Fruit fly (Drosophila melanogaster) whole organism, wandering third instar larva: ENCODE results near the gene CG9632.

Experiments
- Abd-B ChIP-seq: fragments of >200 bp; optimal IDR thresholded peaks from 2 replicates; lab custom pipeline; 2017; ENCODE audit warnings: missing biosample characterization, missing genetic modification characterization
- CG32264 ChIP-seq: fragments of 200-800 bp; sonication (Bioruptor generic); optimal IDR thresholded peaks from 2 replicates; lab custom pipeline; 2016; ENCODE audit warnings: missing biosample characterization, missing genetic modification characterization
- Dif ChIP-seq: fragments of 200-275, 200-300 bp; sonication (Bioruptor generic); optimal IDR thresholded peaks from 2 replicates; lab custom pipeline; 2018; ENCODE audit warnings: missing biosample characterization, missing genetic modification characterization; ENCODE audit not compliant: partially characterized antibody
- HLH106 ChIP-seq: fragments of 200-800 bp; optimal IDR thresholded peaks from 3 replicates; lab custom pipeline; 2019; ENCODE audit warnings: missing biosample characterization, mild to moderate bottlenecking, missing genetic modification characterization, moderate library complexity
- Hnf4 ChIP-seq: fragments of 200-800 bp; sonication (Bioruptor generic); optimal IDR thresholded peaks from 2 replicates; lab custom pipeline; 2016; ENCODE audit warnings: missing biosample characterization, mild to moderate bottlenecking, missing genetic modification characterization
- Hr83 ChIP-seq: fragments of 200-300 bp; sonication (Bioruptor generic); optimal IDR thresholded peaks from 2 replicates; lab custom pipeline; 2016; ENCODE audit warnings: missing biosample characterization, mild to moderate bottlenecking, missing genetic modification characterization, moderate library complexity; ENCODE audit not compliant: poor library complexity, severe bottlenecking
- Jra ChIP-seq: sonication (Bioruptor generic); optimal IDR thresholded peaks from 2 replicates; lab custom pipeline; 2016; ENCODE audit warnings: missing biosample characterization, missing genetic modification characterization
- Mio ChIP-seq: sonication (Bioruptor generic); optimal IDR thresholded peaks from 2 replicates; lab custom pipeline; 2016; ENCODE audit warnings: missing biosample characterization, missing genetic modification characterization
- N ChIP-seq: fragments of >200 bp; optimal IDR thresholded peaks from 2 replicates; lab custom pipeline; 2018; ENCODE audit warnings: missing biosample characterization, missing external identifiers, missing genetic modification characterization
- OdsH ChIP-seq: fragments of 200-800 bp; sonication (Bioruptor generic); optimal IDR thresholded peaks from 2 replicates; lab custom pipeline; 2016; ENCODE audit warnings: missing biosample characterization, mild to moderate bottlenecking, missing genetic modification characterization
- Sp1 ChIP-seq: fragments of 200-800 bp; sonication (Bioruptor generic); optimal IDR thresholded peaks from 3 replicates; lab custom pipeline; 2019; ENCODE audit warnings: missing biosample characterization, mild to moderate bottlenecking, missing genetic modification characterization, moderate library complexity
- br ChIP-seq: fragments of 200-800 bp; sonication (Bioruptor generic); optimal IDR thresholded peaks from 2 replicates; lab custom pipeline; 2016; ENCODE audit warnings: missing biosample characterization, missing genetic modification characterization
- brk ChIP-seq: fragments of 200-800 bp; sonication (Bioruptor generic); optimal IDR thresholded peaks from 2 replicates; lab custom pipeline; 2016; ENCODE audit warnings: missing biosample characterization, mild to moderate bottlenecking, missing genetic modification characterization
- dl ChIP-seq, 2 experiments: fragments of 175-275, 200-275 bp in 1 of 2; fragments of 200-275 bp in 1 of 2; sonication (Bioruptor generic); optimal IDR thresholded peaks; lab custom pipeline; 2018; ENCODE audit warnings: mild to moderate bottlenecking in 2 of 2, missing biosample characterization in 2 of 2, missing genetic modification characterization in 2 of 2, moderate library complexity in 2 of 2; ENCODE audit not compliant: partially characterized antibody in 2 of 2, insufficient read depth in 1 of 2
- dmrt93B ChIP-seq: fragments of 200-800 bp; sonication (Bioruptor generic); optimal IDR thresholded peaks from 2 replicates; lab custom pipeline; 2018; ENCODE audit warnings: missing biosample characterization, mild to moderate bottlenecking, missing genetic modification characterization
- ey ChIP-seq: fragments of 200-800 bp; sonication (Bioruptor generic); optimal IDR thresholded peaks from 2 replicates; lab custom pipeline; 2016; ENCODE audit warnings: missing biosample characterization, missing genetic modification characterization
- foxo ChIP-seq, 2 experiments: fragments of 200-800 bp; sonication (Bioruptor generic); optimal IDR thresholded peaks; 2 replicates in 1 of 2; 3 replicates in 1 of 2; lab custom pipeline; 2016 to 2017; ENCODE audit warnings: missing biosample characterization in 2 of 2, missing genetic modification characterization in 2 of 2
- fru ChIP-seq: fragments of 200-800 bp; sonication (Bioruptor generic); optimal IDR thresholded peaks from 3 replicates; lab custom pipeline; 2016; ENCODE audit warnings: missing biosample characterization, mild to moderate bottlenecking, missing genetic modification characterization
- h ChIP-seq: fragments of 200-800 bp; sonication (Bioruptor generic); optimal IDR thresholded peaks from 3 replicates; lab custom pipeline; 2016; ENCODE audit warnings: missing biosample characterization, mild to moderate bottlenecking, missing genetic modification characterization
- psq ChIP-seq: fragments of 200-800 bp; sonication (Bioruptor generic); optimal IDR thresholded peaks from 3 replicates; lab custom pipeline; 2017; ENCODE audit warnings: missing biosample characterization, mild to moderate bottlenecking, missing genetic modification characterization, moderate library complexity
- rgr ChIP-seq: fragments of 200-800 bp; sonication (Bioruptor generic); optimal IDR thresholded peaks from 3 replicates; lab custom pipeline; 2016; ENCODE audit warnings: missing biosample characterization, mild to moderate bottlenecking, missing genetic modification characterization
- sage ChIP-seq: fragments of 200-800 bp; sonication (Bioruptor generic); optimal IDR thresholded peaks from 2 replicates; lab custom pipeline; 2016; ENCODE audit warnings: missing biosample characterization, mild to moderate bottlenecking, missing genetic modification characterization
- sv ChIP-seq: fragments of 200-800 bp; sonication (Bioruptor generic); optimal IDR thresholded peaks from 3 replicates; lab custom pipeline; 2016; ENCODE audit warnings: missing biosample characterization, missing genetic modification characterization
- tai ChIP-seq: sonication (Bioruptor generic); optimal IDR thresholded peaks from 2 replicates; lab custom pipeline; 2016; ENCODE audit warnings: missing biosample characterization, missing genetic modification characterization
- woc ChIP-seq: sonication (Bioruptor generic); optimal IDR thresholded peaks from 2 replicates; lab custom pipeline; 2016; ENCODE audit warnings: missing biosample characterization, mild to moderate bottlenecking, missing genetic modification characterization

The CG9632 gene

DNA sequence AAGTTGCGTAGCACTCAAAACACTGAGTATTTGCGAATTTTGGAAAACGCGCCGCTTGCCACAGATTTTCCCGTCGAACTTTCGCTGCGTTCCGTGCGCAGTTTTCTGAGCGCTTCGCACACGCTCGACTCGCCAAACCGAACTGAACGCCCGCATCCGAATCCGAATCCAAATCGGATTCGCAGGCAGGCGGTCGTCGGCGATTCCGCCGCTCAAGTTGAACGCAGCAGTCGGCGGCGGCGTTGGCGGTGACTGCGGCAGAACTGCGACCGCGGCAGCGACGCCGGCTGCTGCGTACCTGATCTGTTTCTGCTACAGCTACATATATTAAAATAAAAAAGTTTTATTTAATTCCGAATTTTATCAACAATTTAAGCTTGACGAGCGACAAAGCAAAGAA lies 15.6 kb downstream of the CG9632 start, which contains the start of gene CG31183:
TSS of gene CG31183 (minus strand) at position 329 of the 400 bp plus-strand sequence.
- peak; percentile 2 for TF ChIP-seq h (GFP tag; lab: Kevin White, UChicago)
- TF ChIP-seq ey (GFP tag; lab: Kevin White, UChicago), result no peak

DNA sequence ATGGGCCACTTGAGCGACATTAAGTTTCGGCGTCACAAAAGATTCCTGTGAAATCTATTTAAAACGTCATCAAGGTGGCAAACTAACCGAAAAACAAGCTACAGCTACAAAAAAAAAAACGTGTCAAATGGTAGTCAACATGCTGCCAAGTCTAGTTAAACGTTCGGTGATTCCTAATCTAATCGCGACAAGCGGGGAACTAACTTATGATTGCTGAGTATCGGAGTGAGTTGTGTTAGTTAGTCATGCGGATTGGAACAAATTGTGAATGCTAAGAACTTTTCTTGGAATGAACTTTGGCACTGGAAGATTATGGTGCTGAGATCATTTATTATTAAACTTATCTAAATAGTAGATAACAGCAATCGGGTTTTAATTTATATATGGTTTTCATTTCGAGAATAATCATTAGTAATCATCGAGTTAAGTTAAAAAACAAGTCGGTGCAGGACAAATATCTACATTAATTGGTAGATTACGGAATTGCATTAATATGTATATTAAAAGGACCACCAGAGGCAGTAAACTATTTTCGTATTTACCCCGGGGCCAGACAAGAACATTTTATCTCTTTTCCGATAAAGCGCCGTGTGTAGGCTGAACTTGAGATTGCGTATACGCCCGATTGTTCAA lies 31.3 kb downstream of the CG9632 start:
- TF ChIP-seq Hnf4 (GFP tag; lab: Kevin White, UChicago) (no peak), CG32264 (GFP tag; lab: Kevin White, UChicago) (no peak), Abd-B (no peak), psq (GFP tag; lab: Kevin White, UChicago) (no peak), Jra (GFP tag; lab: Kevin White, UChicago) (no peak)
- TF ChIP-seq, all 38 proteins: peak for 0

DNA sequence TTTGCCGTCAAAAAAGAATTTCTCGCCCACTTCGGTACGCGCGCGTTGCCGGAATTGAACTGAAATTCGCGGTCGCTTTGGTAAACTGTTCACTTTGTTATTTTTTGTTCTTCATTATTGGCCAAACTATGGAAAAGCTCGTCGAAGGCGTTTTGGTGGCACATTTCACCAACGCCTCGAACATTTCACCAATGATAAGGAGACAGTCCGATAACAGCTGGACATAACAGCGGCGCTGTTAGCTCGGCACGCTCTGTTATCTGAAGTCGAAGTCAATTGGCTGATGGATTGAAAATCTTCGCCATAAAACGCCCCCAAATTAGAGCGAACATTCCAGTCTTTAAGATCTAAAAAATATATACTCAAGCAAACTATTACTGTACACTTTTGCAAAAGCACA lies 36.0 kb downstream of the CG9632 start, which contains the start of gene CG14877:
TSS of gene CG14877 (minus strand) at position 101 of the 400 bp plus-strand sequence.
- peak; percentile 71 for TF ChIP-seq rgr (GFP tag; lab: Kevin White, UChicago)
- no peak for TF ChIP-seq N (GFP tag; lab: Kevin White, UChicago)

DNA sequence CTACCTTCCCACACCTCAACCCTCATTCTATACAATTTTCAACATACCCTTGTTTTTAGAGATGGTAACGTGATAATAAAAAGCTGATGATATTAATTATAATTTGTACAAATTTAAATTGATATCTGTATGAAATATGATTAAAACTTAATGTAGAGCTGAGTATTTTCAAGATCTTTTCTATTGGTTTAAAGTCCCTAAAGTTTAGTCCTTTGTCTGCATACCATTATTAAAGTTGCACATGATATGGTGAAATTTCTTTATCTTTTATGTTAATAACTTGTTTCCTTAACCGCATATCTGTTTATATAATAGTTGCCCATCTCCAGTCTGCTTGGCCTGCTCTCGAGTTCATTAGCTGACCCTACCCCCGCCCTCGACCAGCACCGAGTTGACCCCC lies 38.3 kb downstream of the CG9632 start:
- TF ChIP-seq fru (GFP tag; lab: Kevin White, UChicago), result peak; percentile 15
- TF ChIP-seq rgr (GFP tag; lab: Kevin White, UChicago), result peak; percentile 7
- TF ChIP-seq Mio, result no peak
- TF ChIP-seq HLH106, result peak; percentile 25
- TF ChIP-seq dmrt93B (GFP tag; lab: Kevin White, UChicago), result no peak
- no peak for TF ChIP-seq ey (GFP tag; lab: Kevin White, UChicago)
- TF ChIP-seq sv (GFP tag; lab: Kevin White, UChicago), result no peak
- peak; percentile 25 for TF ChIP-seq h (GFP tag; lab: Kevin White, UChicago)
- no peak for TF ChIP-seq tai (GFP tag; lab: Kevin White, UChicago)
- TF ChIP-seq woc (GFP tag; lab: Kevin White, UChicago), result no peak
- TF ChIP-seq foxo (GFP tag; optimal IDR thresholded peaks at IDR 0.05; lab: Kevin White, UChicago), result peak in 1 of 2 experiments; percentile 39
- no peak for TF ChIP-seq brk (GFP tag; lab: Kevin White, UChicago)
- TF ChIP-seq Hnf4 (GFP tag; lab: Kevin White, UChicago), result no peak
- peak; percentile 20 for TF ChIP-seq Sp1 (GFP tag; lab: Kevin White, UChicago)
- TF ChIP-seq OdsH (GFP tag; lab: Kevin White, UChicago), result peak; percentile 18

DNA sequence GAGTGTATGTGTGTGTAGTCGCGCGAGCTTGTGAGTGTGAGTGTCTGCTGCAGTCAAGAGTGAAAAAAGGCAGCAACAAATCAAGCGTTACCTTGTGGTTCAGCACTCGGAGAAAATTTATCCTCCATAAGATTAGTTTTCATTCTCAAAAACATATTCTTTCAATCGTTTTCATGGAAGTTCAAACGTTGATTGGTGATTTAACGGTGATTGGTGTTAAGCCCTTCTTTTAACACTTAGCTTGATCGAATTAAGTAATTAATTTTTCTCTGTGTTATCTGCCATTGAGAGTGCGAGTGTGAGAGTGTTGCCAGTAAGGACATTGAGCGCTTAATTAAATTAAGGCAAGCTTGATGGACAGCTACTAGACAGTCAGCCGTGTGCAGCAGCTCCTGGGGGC lies 39.7 kb downstream of the CG9632 start:
- TF ChIP-seq dmrt93B (GFP tag; lab: Kevin White, UChicago), result peak; percentile 24
- TF ChIP-seq foxo (GFP tag; optimal IDR thresholded peaks at IDR 0.05; lab: Kevin White, UChicago), result peak in 1 of 2 experiments; percentile 72
- no peak for TF ChIP-seq sage (GFP tag; lab: Kevin White, UChicago)
- TF ChIP-seq Hnf4 (GFP tag; lab: Kevin White, UChicago), result peak; percentile 40
- TF ChIP-seq rgr (GFP tag; lab: Kevin White, UChicago), result peak; percentile 69
- TF ChIP-seq fru (GFP tag; lab: Kevin White, UChicago), result peak; percentile 70
- peak; percentile 76 for TF ChIP-seq h (GFP tag; lab: Kevin White, UChicago)
- TF ChIP-seq HLH106, result peak; percentile 58
- no peak for TF ChIP-seq Hr83
- TF ChIP-seq OdsH (GFP tag; lab: Kevin White, UChicago), result peak; percentile 59
- TF ChIP-seq br, result peak; percentile 70
- no peak for TF ChIP-seq dl (GFP tag; optimal IDR thresholded peaks at IDR 0.05; lab: Kevin White, UChicago; ENCODE audit: insufficient read depth in 1 of 2, partially characterized antibody in 2 of 2)
- peak; percentile 69 for TF ChIP-seq ey (GFP tag; lab: Kevin White, UChicago)
- TF ChIP-seq psq (GFP tag; lab: Kevin White, UChicago), result peak; percentile 27
- peak; percentile 44 for TF ChIP-seq Sp1 (GFP tag; lab: Kevin White, UChicago)

- TF ChIP-seq dl (GFP tag; optimal IDR thresholded peaks at IDR 0.05; lab: Kevin White, UChicago; ENCODE audit: insufficient read depth in 1 of 2, partially characterized antibody in 2 of 2) (peak; percentile 79 to 86), Dif (GFP tag; lab: Kevin White, UChicago) (peak; percentile 87)
Measured at dm6 chr3R:15901097-15901709, 41.2 kb downstream of the CG9632 start.
